Worm (Caenorhabditis elegans): ENCODE measurements around the gene Y46G5A.38.

Gene Y46G5A.38

DNA sequence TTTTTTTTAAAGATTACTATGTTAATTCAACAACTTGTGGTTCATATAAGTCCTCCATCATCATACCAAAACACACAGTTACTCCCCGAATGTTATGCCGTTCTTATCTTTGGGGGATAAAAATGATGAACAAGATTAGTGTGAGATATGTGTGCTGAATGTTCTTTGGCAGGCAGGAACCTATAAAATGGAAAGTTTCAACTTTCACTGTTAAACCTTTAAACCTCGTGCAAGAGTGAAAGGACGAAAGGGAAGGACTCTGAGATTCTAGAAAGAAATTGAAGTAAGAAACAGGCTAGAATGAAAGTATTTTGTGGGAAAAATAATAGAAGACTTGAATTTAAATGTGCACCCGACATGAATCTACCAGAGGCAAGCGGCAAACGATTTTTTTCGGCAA, 6.9 kb upstream of the Y46G5A.38 start:
- TF ChIP-seq lin-35 (GFP tag; optimal IDR thresholded peaks at IDR 0.05), result no peak
- TF ChIP-seq blmp-1 (tag; optimal IDR thresholded peaks at IDR 0.05), result peak; percentile 68
- TF ChIP-seq unc-98 (GFP tag; IDR thresholded peaks at IDR 0.05), result no peak

DNA sequence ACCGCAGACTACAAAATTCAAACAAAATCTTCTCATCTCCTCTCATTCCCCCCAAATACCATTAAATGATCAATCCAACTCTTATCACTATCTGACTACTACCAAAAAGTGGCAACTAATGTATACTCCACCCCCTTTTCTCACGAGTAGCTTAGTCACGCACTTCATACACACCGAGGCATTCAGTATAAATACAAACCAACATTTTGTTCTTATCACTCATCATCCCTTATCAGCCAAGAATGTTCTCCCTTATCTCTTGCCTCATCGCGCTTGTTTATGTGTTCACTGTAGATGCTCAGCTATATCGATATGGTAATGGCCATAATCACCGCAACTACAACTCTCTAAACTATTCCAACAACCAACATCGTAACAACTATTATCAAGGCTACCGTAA, 3.4 kb upstream of the Y46G5A.38 start, which contains the start of gene Y46G5A.36:
Gene Y46G5A.36 (plus strand): TSS at position 243 of the 400 bp plus-strand sequence.
- TF ChIP-seq elt-2 (tag; optimal IDR thresholded peaks at IDR 0.05), result peak; percentile 71
- TF ChIP-seq elt-3 (tag; optimal IDR thresholded peaks at IDR 0.05), result peak in 1 of 6 experiments; percentile 15
- no peak for TF ChIP-seq sup-37 (GFP tag; optimal IDR thresholded peaks at IDR 0.05)

DNA sequence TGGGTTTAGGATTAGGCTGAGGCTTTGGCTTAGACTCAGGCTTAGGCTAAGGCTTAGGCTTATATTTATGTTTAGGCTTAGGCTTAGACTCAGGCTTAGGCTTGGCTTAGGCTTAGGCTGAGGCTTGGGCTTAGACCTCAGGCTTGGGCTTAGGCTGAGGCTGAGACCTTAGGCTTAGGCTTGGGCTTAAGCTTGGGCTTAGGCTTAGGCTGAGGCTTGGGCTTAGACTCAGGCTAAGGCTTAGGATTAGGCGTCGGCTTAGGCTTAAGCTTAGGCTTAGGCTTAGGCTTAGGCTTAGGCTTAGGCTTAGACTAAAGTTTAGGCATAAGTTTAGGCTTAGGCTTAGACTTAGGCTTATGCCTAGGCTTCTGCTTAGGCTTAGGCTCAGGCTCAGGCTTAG, 2.4 kb upstream of the Y46G5A.38 start:
- TF ChIP-seq pag-3 (tag; optimal IDR thresholded peaks at IDR 0.05; ENCODE audit: borderline replicate concordance, insufficient read depth), result no peak
- no peak for TF ChIP-seq snu-23 (GFP tag; optimal IDR thresholded peaks at IDR 0.05)
- no peak for TF ChIP-seq jun-1 (tag; optimal IDR thresholded peaks at IDR 0.05)
- no peak for TF ChIP-seq pax-3 (tag; optimal IDR thresholded peaks at IDR 0.05)
- no peak for TF ChIP-seq unc-86 (tag; optimal IDR thresholded peaks at IDR 0.05)
- TF ChIP-seq skn-1 (tag; optimal IDR thresholded peaks at IDR 0.05), result no peak
- TF ChIP-seq unc-30 (tag; optimal IDR thresholded peaks at IDR 0.05), result no peak
- no peak for TF ChIP-seq nhr-84 (tag; optimal IDR thresholded peaks at IDR 0.05)
- TF ChIP-seq hlh-17 (GFP tag; optimal IDR thresholded peaks at IDR 0.05; ENCODE audit: borderline replicate concordance), result no peak

DNA sequence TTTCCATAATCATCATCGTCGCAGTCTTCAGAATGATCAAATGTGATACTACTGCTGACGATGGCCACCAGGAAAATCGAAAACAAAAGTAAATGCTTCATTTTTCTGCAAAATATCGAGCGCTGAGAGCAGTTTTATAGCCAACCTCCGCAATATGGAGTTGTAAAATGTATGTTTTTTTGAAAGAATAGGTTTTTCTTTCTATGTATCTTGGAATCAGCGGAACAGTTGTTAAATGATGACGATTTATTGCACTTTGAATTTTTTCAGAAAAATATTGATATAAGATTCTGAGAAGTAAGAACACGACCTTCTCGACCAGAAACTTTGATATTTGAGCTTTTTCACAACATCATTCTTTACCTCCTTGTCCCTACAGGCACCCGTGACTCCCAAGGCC, 2.0 kb downstream of the Y46G5A.38 start, which contains the start of gene Y46G5A.23:
Gene Y46G5A.23 (minus strand): TSS at position 101 of the 400 bp plus-strand sequence.
- TF ChIP-seq snu-23 (GFP tag; optimal IDR thresholded peaks at IDR 0.05), result no peak
- no peak for TF ChIP-seq ets-5 (GFP tag; IDR thresholded peaks at IDR 0.05)
- TF ChIP-seq grh-1 (GFP tag; IDR thresholded peaks at IDR 0.05), result no peak
- TF ChIP-seq unc-30 (tag; optimal IDR thresholded peaks at IDR 0.05), result no peak
- no peak for TF ChIP-seq fkh-4 (tag; optimal IDR thresholded peaks at IDR 0.05; ENCODE audit: borderline replicate concordance)
- TF ChIP-seq mab-9 (GFP tag; IDR thresholded peaks at IDR 0.05), result no peak
- TF ChIP-seq dsc-1 (tag; optimal IDR thresholded peaks at IDR 0.05), result no peak
- no peak for TF ChIP-seq efl-3 (GFP tag; optimal IDR thresholded peaks at IDR 0.05)

DNA sequence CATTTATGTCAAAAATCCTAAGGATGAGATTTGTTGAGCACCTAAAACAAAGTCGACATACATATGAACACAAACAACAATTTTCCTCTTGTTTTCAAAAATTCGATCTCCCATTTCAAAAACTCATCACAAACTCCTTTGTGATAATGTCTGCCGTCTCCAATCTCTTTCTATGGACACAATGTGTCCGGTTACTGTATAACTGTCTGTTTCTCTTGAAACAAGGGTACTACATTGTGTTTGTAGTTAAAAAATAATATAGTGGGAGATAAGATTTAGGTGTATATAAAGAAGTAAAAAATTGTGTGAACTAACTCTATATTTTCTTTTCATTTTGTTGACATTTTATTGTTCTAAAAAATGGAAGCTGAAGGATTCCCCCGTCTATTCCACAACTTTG, 3.5 kb downstream of the Y46G5A.38 start, which contains the start of gene bcmo-1:
Gene bcmo-1 (plus strand): TSS at position 330 of the 400 bp plus-strand sequence.
- TF ChIP-seq nhr-77 (tag; optimal IDR thresholded peaks at IDR 0.05), result no peak
- TF ChIP-seq mab-9 (GFP tag; IDR thresholded peaks at IDR 0.05), result no peak
- no peak for TF ChIP-seq ama-1 (optimal IDR thresholded peaks at IDR 0.05)
- no peak for TF ChIP-seq snpc-4 (tag; optimal IDR thresholded peaks at IDR 0.05)
- no peak for TF ChIP-seq hlh-17 (GFP tag; optimal IDR thresholded peaks at IDR 0.05; ENCODE audit: borderline replicate concordance)
- TF ChIP-seq isw-1 (GFP tag; IDR thresholded peaks at IDR 0.05), result no peak
- peak; percentile 25 for TF ChIP-seq nhr-20 (tag; optimal IDR thresholded peaks at IDR 0.05)

DNA sequence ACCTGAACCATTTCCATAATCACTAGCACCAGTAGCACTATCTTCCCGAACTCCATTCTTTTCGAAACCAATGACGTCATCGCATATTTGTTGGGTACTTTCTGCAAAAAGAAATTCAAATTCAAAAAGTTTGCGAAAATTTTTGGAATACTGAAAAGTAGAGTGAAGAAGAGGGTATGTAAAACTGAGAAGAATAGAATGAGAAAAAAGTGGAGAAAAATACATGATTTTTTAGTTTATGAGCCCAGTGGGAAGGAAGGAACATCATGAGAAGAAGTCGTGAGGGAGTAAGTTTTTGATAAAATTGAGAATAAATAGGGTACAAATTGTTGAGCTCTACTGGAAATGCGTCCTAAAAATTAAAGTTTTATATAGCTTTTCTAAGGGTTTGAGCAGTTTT, 13.2 kb downstream of the Y46G5A.38 start, which contains the start of gene lgc-35:
Gene lgc-35 (minus strand): TSS at position 101 of the 400 bp plus-strand sequence.
- TF ChIP-seq ceh-90 (tag; optimal IDR thresholded peaks at IDR 0.05) (no peak), nhr-47 (tag; optimal IDR thresholded peaks at IDR 0.05) (no peak), snu-23 (GFP tag; optimal IDR thresholded peaks at IDR 0.05) (no peak), nhr-85 (tag) (no peak), C34B4.2 (tag; optimal IDR thresholded peaks at IDR 0.05) (no peak), elt-2 (tag; optimal IDR thresholded peaks at IDR 0.05) (no peak), tlp-1 (tag; optimal IDR thresholded peaks at IDR 0.05) (no peak), fos-1 (tag; optimal IDR thresholded peaks at IDR 0.05) (no peak), swsn-7 (tag; optimal IDR thresholded peaks at IDR 0.05) (no peak), nhr-71 (tag; optimal IDR thresholded peaks at IDR 0.05) (no peak), alr-1 (tag; optimal IDR thresholded peaks at IDR 0.05; ENCODE audit: borderline replicate concordance) (no peak), pax-3 (tag; optimal IDR thresholded peaks at IDR 0.05) (no peak), efl-1 (optimal IDR thresholded peaks at IDR 0.05) (no peak), efl-1 (GFP tag; optimal IDR thresholded peaks at IDR 0.05 in 1 of 2) (no peak), dsc-1 (tag; optimal IDR thresholded peaks at IDR 0.05) (no peak), snpc-4 (tag; optimal IDR thresholded peaks at IDR 0.05) (no peak), F16B12.6 (tag; optimal IDR thresholded peaks at IDR 0.05) (no peak)
